Worm (Caenorhabditis elegans): ENCODE data around the gene prk-2.

ce11 chrIII:3331767-3332166 lies 38.2 kb downstream of the prk-2 start:
- TF ChIP-seq lin-13 (tag; optimal IDR thresholded peaks at IDR 0.05) = no peak
- no peak for TF ChIP-seq ztf-11 (tag; optimal IDR thresholded peaks at IDR 0.05)
- TF ChIP-seq drap-1 (GFP tag; optimal IDR thresholded peaks at IDR 0.05) = no peak

All from whole organism, mixed stage, embryonic.